Worm (Caenorhabditis elegans) whole organism, early embryonic: ENCODE measurements around the gene atf-4.

ENCODE experiments used
- B0310.2 ChIP-seq: sonication (generic microtip); optimal IDR thresholded peaks from 2 replicates; lab custom pipeline; 2016; ENCODE audit warnings: mild to moderate bottlenecking, missing genetic modification characterization, missing compliant biosample characterization
- F13C5.2 ChIP-seq: sonication (generic microtip); optimal IDR thresholded peaks from 2 replicates; lab custom pipeline; 2017; ENCODE audit warnings: mild to moderate bottlenecking, missing genetic modification characterization, inconsistent platforms, missing compliant biosample characterization
- aly-1 ChIP-seq: sonication (generic microtip); optimal IDR thresholded peaks from 2 replicates; lab custom pipeline; 2016; ENCODE audit warnings: missing genetic modification characterization, missing compliant biosample characterization
- ama-1 ChIP-seq: fragments of 150-350 bp; optimal IDR thresholded peaks from 2 replicates; lab custom pipeline; 2014
- ceh-13 ChIP-seq: fragments of 200-800 bp; sonication (Bioruptor generic); optimal IDR thresholded peaks from 2 replicates; lab custom pipeline; 2018; ENCODE audit warnings: mild to moderate bottlenecking, missing genetic modification characterization, missing compliant biosample characterization
- ceh-36 ChIP-seq: sonication (generic microtip); optimal IDR thresholded peaks from 2 replicates; lab custom pipeline; 2016; ENCODE audit warnings: missing genetic modification characterization, inconsistent platforms, missing compliant biosample characterization
- ets-7 ChIP-seq: sonication (generic microtip); optimal IDR thresholded peaks from 2 replicates; lab custom pipeline; 2016; ENCODE audit warnings: missing genotype, missing genetic modification characterization, missing compliant biosample characterization
- flt-1 ChIP-seq: fragments of 200-800 bp; sonication (Bioruptor generic); IDR thresholded peaks from 2 replicates; pipeline ENCODE4 v1.3.6; 2022; ENCODE audit warnings: missing genetic modification characterization, missing compliant biosample characterization
- hmbx-1 ChIP-seq: sonication (generic microtip); optimal IDR thresholded peaks from 2 replicates; lab custom pipeline; 2016; ENCODE audit warnings: mild to moderate bottlenecking, missing genetic modification characterization, missing compliant biosample characterization
- hmg-4 ChIP-seq: fragments of 200-800 bp; sonication (Bioruptor generic); optimal IDR thresholded peaks from 2 replicates; lab custom pipeline; 2018; ENCODE audit warnings: mild to moderate bottlenecking, missing genetic modification characterization, missing compliant biosample characterization
- hnd-1 ChIP-seq: sonication (generic microtip); optimal IDR thresholded peaks from 2 replicates; lab custom pipeline; 2016; ENCODE audit warnings: missing genetic modification characterization, missing compliant biosample characterization
- pes-1 ChIP-seq: fragments of 200-800 bp; sonication (Bioruptor generic); IDR thresholded peaks from 2 replicates; pipeline ENCODE4 v1.3.6; 2022; ENCODE audit warnings: missing genetic modification reagents, missing genetic modification characterization, missing compliant biosample characterization
- scrt-1 ChIP-seq: fragments of 200-800 bp; sonication (Bioruptor generic); IDR thresholded peaks from 2 replicates; pipeline ENCODE4 v1.3.6; 2022; ENCODE audit warnings: missing genetic modification characterization, missing compliant biosample characterization
- sea-1 ChIP-seq: fragments of 200-800 bp; sonication (Bioruptor generic); conservative IDR thresholded peaks from 2 replicates; pipeline ENCODE4 v1.3.6; 2022; ENCODE audit warnings: missing genetic modification characterization, missing compliant biosample characterization
- tbx-11 ChIP-seq: fragments of 200-800 bp; sonication (Bioruptor generic); IDR thresholded peaks from 2 replicates; pipeline ENCODE4 v1.3.6; 2022; ENCODE audit warnings: missing genetic modification characterization, missing compliant biosample characterization
- tbx-37 ChIP-seq: fragments of 200-800 bp; sonication (Bioruptor generic); conservative IDR thresholded peaks from 2 replicates; pipeline ENCODE4 v1.3.6; 2022; ENCODE audit warnings: missing genetic modification reagents, missing genetic modification characterization, missing compliant biosample characterization
- tra-4 ChIP-seq: sonication (generic microtip); optimal IDR thresholded peaks from 2 replicates; lab custom pipeline; 2017; ENCODE audit warnings: missing genetic modification characterization, missing compliant biosample characterization

Gene atf-4

DNA sequence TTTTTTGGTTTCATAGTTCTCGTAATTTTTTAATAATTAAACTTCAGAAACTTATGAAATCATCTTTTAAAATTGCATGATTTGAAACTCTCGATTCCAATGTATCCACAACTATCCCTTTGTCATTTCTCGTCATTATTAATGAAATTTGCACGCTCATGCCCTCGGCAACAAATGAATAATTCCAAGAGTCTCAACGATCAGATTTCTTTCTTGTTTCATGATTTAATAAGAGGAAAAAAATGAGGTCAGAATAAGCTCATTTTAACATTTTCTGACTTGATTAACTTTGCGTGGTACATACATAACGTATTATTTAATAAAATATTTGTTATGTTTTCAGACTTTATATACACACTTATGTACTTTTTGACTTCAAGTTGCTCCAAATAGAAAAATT is 27.7 kb upstream of the atf-4 start:
- TF ChIP-seq tbx-37 (GFP tag; lab: Robert Waterston, UW) (no peak), F13C5.2 (no peak), tbx-11 (GFP tag; lab: Robert Waterston, UW) (no peak), hmbx-1 (tag; lab: Kevin White, UChicago) (no peak), ets-7 (tag; lab: Kevin White, UChicago) (no peak), hnd-1 (no peak), pes-1 (GFP tag; lab: Robert Waterston, UW) (no peak), hmg-4 (GFP tag; lab: Kevin White, UChicago) (no peak), ceh-36 (no peak), B0310.2 (tag; lab: Kevin White, UChicago) (no peak), tra-4 (tag; lab: Kevin White, UChicago) (no peak), aly-1 (tag; lab: Kevin White, UChicago) (no peak), ama-1 (lab: Kevin White, UChicago) (no peak), scrt-1 (GFP tag; lab: Robert Waterston, UW) (no peak), ceh-13 (GFP tag; lab: Kevin White, UChicago) (no peak), sea-1 (GFP tag; lab: Robert Waterston, UW) (no peak)

DNA sequence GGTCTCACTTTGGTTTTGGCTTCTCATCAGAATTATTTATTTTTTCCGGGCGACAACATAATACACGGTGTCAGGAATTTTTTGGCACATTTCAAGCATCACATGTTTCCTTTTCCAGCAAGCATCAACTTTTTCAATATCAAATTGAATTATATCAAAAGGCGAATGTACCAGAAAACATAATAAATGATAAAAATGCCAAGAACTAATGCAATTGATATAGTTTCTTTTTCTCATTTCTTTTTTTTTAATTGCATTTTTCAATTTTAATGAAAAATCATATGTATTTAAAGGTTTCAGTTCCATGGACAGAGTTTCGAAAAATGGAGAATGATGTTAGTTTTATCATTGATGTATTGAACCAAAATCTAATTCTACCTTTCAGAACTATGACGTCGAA is 20.9 kb upstream of the atf-4 start, which contains the start of gene dpf-2:
dpf-2 (plus strand) TSS at position 301 of the 400 bp plus-strand sequence.
- TF ChIP-seq pes-1 (GFP tag; lab: Robert Waterston, UW) = no peak
- TF ChIP-seq ceh-36 = no peak
- no peak for TF ChIP-seq B0310.2 (tag; lab: Kevin White, UChicago)
- TF ChIP-seq aly-1 (tag; lab: Kevin White, UChicago) = no peak
- TF ChIP-seq ets-7 (tag; lab: Kevin White, UChicago) = no peak

DNA sequence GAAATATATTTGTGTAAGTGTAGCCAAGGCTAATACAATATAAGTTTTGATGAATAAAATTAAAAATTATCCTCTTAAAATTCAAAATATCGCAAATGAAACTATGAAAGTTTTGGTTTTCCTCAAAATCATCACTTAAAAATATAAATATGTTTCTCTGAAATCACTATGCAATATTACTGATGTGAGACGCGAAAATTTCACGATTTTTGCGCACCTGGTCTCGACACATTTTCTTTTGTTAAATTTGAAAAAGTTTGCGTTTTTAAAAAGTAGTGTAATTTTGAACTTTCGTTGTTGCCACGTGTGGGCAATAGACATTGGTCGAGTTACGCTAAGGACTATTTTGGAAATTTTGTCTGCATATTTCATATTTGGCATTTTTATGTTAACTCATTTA is 18.2 kb upstream of the atf-4 start:
- TF ChIP-seq tra-4 (tag; lab: Kevin White, UChicago) (no peak), pes-1 (GFP tag; lab: Robert Waterston, UW) (no peak), scrt-1 (GFP tag; lab: Robert Waterston, UW) (no peak), flt-1 (GFP tag; lab: Robert Waterston, UW) (no peak), hmg-4 (GFP tag; lab: Kevin White, UChicago) (no peak), ets-7 (tag; lab: Kevin White, UChicago) (no peak), aly-1 (tag; lab: Kevin White, UChicago) (no peak), sea-1 (GFP tag; lab: Robert Waterston, UW) (no peak), B0310.2 (tag; lab: Kevin White, UChicago) (no peak), ceh-13 (GFP tag; lab: Kevin White, UChicago) (no peak), tbx-37 (GFP tag; lab: Robert Waterston, UW) (no peak), F13C5.2 (no peak), ceh-36 (no peak), hmbx-1 (tag; lab: Kevin White, UChicago) (no peak), tbx-11 (GFP tag; lab: Robert Waterston, UW) (no peak), ama-1 (lab: Kevin White, UChicago) (no peak), hnd-1 (no peak)

DNA sequence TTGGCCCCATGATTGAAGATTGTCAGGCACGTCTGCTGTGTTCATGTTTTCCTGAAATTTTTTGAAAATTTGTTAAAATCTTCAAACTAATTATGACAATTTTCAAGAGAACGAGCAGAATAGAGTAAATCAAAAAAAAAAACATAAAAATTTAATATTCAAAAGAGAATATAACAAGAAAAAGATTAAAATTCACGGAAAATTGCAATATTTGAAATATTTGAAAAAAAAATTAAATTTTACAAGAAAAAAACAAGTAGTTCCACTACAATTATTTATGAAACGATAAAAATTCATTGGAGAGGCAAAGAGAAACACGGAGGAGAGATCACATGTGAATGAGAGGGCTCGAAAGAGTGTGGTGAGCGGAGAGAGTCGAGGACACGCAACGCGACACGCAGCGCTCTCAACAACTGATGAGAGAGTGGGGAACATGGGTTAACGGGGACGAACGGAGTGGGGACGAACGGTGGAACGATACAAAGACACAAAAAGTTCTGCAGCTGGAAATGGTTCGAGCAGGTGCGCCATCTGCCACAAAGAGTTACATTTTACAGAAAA is 14.0 kb upstream of the atf-4 start, which contains the start of gene mbk-1:
mbk-1 (minus strand) TSS at position 51 of the 561 bp plus-strand sequence.
- TF ChIP-seq flt-1 (GFP tag; lab: Robert Waterston, UW) (no peak), ceh-13 (GFP tag; lab: Kevin White, UChicago) (no peak), tbx-37 (GFP tag; lab: Robert Waterston, UW) (no peak), tra-4 (tag; lab: Kevin White, UChicago) (no peak), sea-1 (GFP tag; lab: Robert Waterston, UW) (no peak), ets-7 (tag; lab: Kevin White, UChicago) (no peak), B0310.2 (tag; lab: Kevin White, UChicago) (no peak), tbx-11 (GFP tag; lab: Robert Waterston, UW) (no peak), scrt-1 (GFP tag; lab: Robert Waterston, UW) (no peak)

DNA sequence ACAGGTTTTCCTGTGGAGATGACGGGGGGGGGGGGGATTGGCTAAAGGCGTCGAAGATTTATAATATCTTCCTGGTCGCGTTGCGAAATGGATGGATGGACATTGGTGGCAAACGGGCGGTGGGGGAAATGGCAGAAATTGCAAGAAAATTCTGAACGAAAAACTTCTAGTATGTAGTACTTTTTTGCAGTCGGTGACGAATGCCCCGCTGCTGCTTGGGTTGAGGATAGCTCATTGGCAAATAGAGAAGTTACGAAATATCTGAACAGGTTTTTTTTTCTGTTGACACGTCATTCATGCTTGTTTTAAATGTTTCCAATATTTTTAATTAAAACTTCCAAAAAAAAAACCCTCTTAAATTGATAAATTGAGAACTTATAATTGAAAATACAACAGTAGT is 8.9 kb upstream of the atf-4 start:
- TF ChIP-seq hmbx-1 (tag; lab: Kevin White, UChicago) = no peak
- no peak for TF ChIP-seq ceh-13 (GFP tag; lab: Kevin White, UChicago)
- no peak for TF ChIP-seq tbx-37 (GFP tag; lab: Robert Waterston, UW)
- TF ChIP-seq hnd-1 = no peak
- no peak for TF ChIP-seq ceh-36
- no peak for TF ChIP-seq aly-1 (tag; lab: Kevin White, UChicago)
- no peak for TF ChIP-seq pes-1 (GFP tag; lab: Robert Waterston, UW)
- no peak for TF ChIP-seq sea-1 (GFP tag; lab: Robert Waterston, UW)
- no peak for TF ChIP-seq F13C5.2
- TF ChIP-seq tbx-11 (GFP tag; lab: Robert Waterston, UW) = no peak
- TF ChIP-seq ets-7 (tag; lab: Kevin White, UChicago) = no peak

DNA sequence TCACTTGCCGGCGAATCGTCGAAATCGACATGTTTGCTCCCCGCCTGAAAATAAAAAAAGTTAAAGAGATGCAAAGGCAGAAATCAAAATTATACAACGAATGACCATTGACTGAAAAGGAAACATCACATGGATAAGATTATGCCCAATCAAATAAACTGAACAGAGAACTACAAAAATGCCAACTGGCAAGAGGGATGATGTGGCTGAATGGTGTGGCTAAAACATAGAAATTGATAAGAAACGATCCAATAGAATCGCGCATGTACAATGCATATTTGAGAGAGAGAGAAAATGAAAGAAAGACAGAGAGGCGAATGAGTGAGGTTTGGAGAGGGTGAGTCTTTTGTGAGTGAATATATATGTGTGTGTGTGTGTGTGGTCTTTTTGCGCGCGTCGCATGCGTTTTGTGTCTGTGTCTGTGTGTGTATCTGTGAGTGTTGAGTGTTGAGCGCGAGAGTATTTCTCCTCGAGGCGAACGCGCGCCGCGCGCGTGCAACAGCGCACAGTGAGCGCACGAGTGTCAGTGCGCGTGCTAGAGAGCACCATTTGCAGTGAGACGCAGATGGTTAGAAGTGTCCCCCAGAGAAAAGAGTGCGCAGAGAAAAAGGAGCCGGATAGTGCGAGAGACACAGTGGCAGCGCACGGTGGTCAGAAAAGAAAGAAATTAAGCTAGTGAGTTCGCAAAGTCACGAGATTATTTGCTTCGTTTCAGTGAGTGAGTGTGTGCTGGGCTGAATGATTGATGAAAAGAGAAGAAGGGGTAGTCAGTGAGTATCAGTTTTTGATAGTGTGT is 8.1 kb upstream of the atf-4 start, which contains the start of gene epn-1:
epn-1 (minus strand) TSS at position 51 of the 796 bp plus-strand sequence.
- TF ChIP-seq ama-1 (lab: Kevin White, UChicago) (no peak), scrt-1 (GFP tag; lab: Robert Waterston, UW) (no peak), F13C5.2 (peak; percentile 78), pes-1 (GFP tag; lab: Robert Waterston, UW) (peak; percentile 39), flt-1 (GFP tag; lab: Robert Waterston, UW) (0 out of 2 replicates have a peak, but pooled peaks have one; percentile 24), tbx-11 (GFP tag; lab: Robert Waterston, UW) (no peak), tra-4 (tag; lab: Kevin White, UChicago) (no peak), aly-1 (tag; lab: Kevin White, UChicago) (peak; percentile 42), hnd-1 (no peak), sea-1 (GFP tag; lab: Robert Waterston, UW) (0 out of 2 replicates have a peak, but pooled peaks have one; percentile 57), ceh-13 (GFP tag; lab: Kevin White, UChicago) (peak; percentile 41), hmg-4 (GFP tag; lab: Kevin White, UChicago) (peak; percentile 87), hmbx-1 (tag; lab: Kevin White, UChicago) (no peak), B0310.2 (tag; lab: Kevin White, UChicago) (peak; percentile 46), tbx-37 (GFP tag; lab: Robert Waterston, UW) (0 out of 2 replicates have a peak, but pooled peaks have one; percentile 16), ets-7 (tag; lab: Kevin White, UChicago) (peak; percentile 59), ceh-36 (peak; percentile 18)
